Fruit fly (Drosophila melanogaster) whole organism, embryonic: ENCODE measurements around the gene Rcd5.

Experiments
- Atf-2 ChIP-seq: fragments of 200-800 bp; sonication (Bioruptor generic); optimal IDR thresholded peaks from 2 replicates; lab custom pipeline; 2016; ENCODE audit warnings: missing biosample characterization, missing genetic modification characterization
- Awh ChIP-seq: fragments of 200-800 bp; sonication (Bioruptor generic); IDR thresholded peaks from 2 replicates; pipeline ENCODE4, ENCODE4 v1.3.6; 2022; ENCODE audit warnings: missing biosample characterization, missing genetic modification characterization
- BtbVII ChIP-seq: fragments of 200-800 bp; sonication (Bioruptor generic); optimal IDR thresholded peaks from 3 replicates; lab custom pipeline; 2017; ENCODE audit warnings: missing biosample characterization, mild to moderate bottlenecking, missing genetic modification characterization
- CG1647 ChIP-seq: fragments of 200-800 bp; sonication (Bioruptor generic); optimal IDR thresholded peaks from 3 replicates; lab custom pipeline; 2016; ENCODE audit warnings: missing biosample characterization, missing genetic modification characterization
- CG17612 ChIP-seq: fragments of 200-800 bp; sonication (Bioruptor generic); IDR thresholded peaks from 2 replicates; pipeline ENCODE4 v1.3.6; 2022; ENCODE audit warnings: missing biosample characterization, missing genetic modification characterization
- CG17802 ChIP-seq: fragments of 200-800 bp; sonication (Bioruptor generic); optimal IDR thresholded peaks from 2 replicates; lab custom pipeline; 2018; ENCODE audit warnings: missing biosample characterization, mild to moderate bottlenecking, missing genetic modification characterization, moderate library complexity
- CG2116 ChIP-seq: fragments of 200-800 bp; sonication (Bioruptor generic); optimal IDR thresholded peaks from 3 replicates; lab custom pipeline; 2018; ENCODE audit warnings: missing biosample characterization, mild to moderate bottlenecking, missing genetic modification characterization
- CG2202 ChIP-seq: fragments of 200-800 bp; sonication (Bioruptor generic); optimal IDR thresholded peaks from 2 replicates; lab custom pipeline; 2018; ENCODE audit warnings: missing biosample characterization, mild to moderate bottlenecking, missing genetic modification characterization
- CG31224 ChIP-seq: fragments of 200-800 bp; sonication (Bioruptor generic); IDR thresholded peaks from 2 replicates; pipeline ENCODE4 v1.3.6; 2022; ENCODE audit warnings: missing biosample characterization, missing genetic modification characterization
- CG4617 ChIP-seq: fragments of 200-800 bp; sonication (Bioruptor generic); optimal IDR thresholded peaks from 3 replicates; lab custom pipeline; 2016; ENCODE audit warnings: missing biosample characterization, missing genetic modification characterization, borderline replicate concordance
- CG6175 ChIP-seq: fragments of 200-800 bp; sonication (Bioruptor generic); IDR thresholded peaks from 3 replicates; pipeline ENCODE4 v1.3.6; 2022; ENCODE audit warnings: missing biosample characterization, missing genetic modification characterization
- CG6854 ChIP-seq: fragments of 200-800 bp; sonication (Bioruptor generic); optimal IDR thresholded peaks from 3 replicates; lab custom pipeline; 2017; ENCODE audit warnings: missing biosample characterization, mild to moderate bottlenecking, missing genetic modification characterization
- CG7963 ChIP-seq: fragments of 200-800 bp; sonication (Bioruptor generic); IDR thresholded peaks from 3 replicates; pipeline ENCODE4 v1.3.6; 2022; ENCODE audit warnings: missing biosample characterization, missing genetic modification characterization; ENCODE audit not compliant: partially characterized antibody
- CG9727 ChIP-seq: fragments of 200-800 bp; sonication (Bioruptor generic); optimal IDR thresholded peaks from 3 replicates; lab custom pipeline; 2017; ENCODE audit warnings: missing biosample characterization, mild to moderate bottlenecking, missing genetic modification characterization
- CG9932 ChIP-seq: fragments of 200-800 bp; sonication (Bioruptor generic); IDR thresholded peaks from 2 replicates; pipeline ENCODE4 v1.3.6; 2022; ENCODE audit warnings: missing biosample characterization, missing genetic modification characterization
- Camta ChIP-seq: fragments of 200-800 bp; sonication (Bioruptor generic); optimal IDR thresholded peaks from 2 replicates; lab custom pipeline; 2016; ENCODE audit warnings: missing biosample characterization, missing genetic modification characterization
- Dad ChIP-seq: fragments of 200-800 bp; sonication (Bioruptor generic); optimal IDR thresholded peaks from 3 replicates; lab custom pipeline; 2016; ENCODE audit warnings: missing biosample characterization, missing genetic modification characterization
- GATAe ChIP-seq: fragments of 200-800 bp; sonication (Bioruptor generic); conservative IDR thresholded peaks from 2 replicates; pipeline ENCODE4 v1.3.6; 2022; ENCODE audit warnings: missing biosample characterization, missing genetic modification characterization
- Gug ChIP-seq: fragments of 200-800 bp; sonication (Bioruptor generic); IDR thresholded peaks from 4 replicates; pipeline ENCODE4 v1.3.6; 2022; ENCODE audit warnings: missing biosample characterization, missing genetic modification characterization
- H15 ChIP-seq: fragments of 200-800 bp; sonication (Bioruptor generic); IDR thresholded peaks from 3 replicates; pipeline ENCODE4 v1.3.6; 2022; ENCODE audit warnings: missing biosample characterization, missing genetic modification characterization
- HHEX ChIP-seq: fragments of 200-800 bp; sonication (Bioruptor generic); optimal IDR thresholded peaks from 3 replicates; lab custom pipeline; 2017; ENCODE audit warnings: missing biosample characterization, mild to moderate bottlenecking, missing genetic modification characterization, missing genetic modification reagents
- Hmx ChIP-seq: fragments of 200-800 bp; sonication (Bioruptor generic); optimal IDR thresholded peaks from 2 replicates; lab custom pipeline; 2016; ENCODE audit warnings: missing biosample characterization, missing genetic modification characterization
- Lhr ChIP-seq: fragments of 200-800 bp; sonication (Bioruptor generic); optimal IDR thresholded peaks from 3 replicates; lab custom pipeline; 2017; ENCODE audit warnings: mild to moderate bottlenecking, missing biosample characterization, missing genetic modification reagents, missing genetic modification characterization
- Lpt ChIP-seq: fragments of >200 bp; optimal IDR thresholded peaks from 2 replicates; lab custom pipeline; 2018; ENCODE audit warnings: missing biosample characterization, missing genetic modification characterization
- MTF-1 ChIP-seq: fragments of 200-800 bp; sonication (Bioruptor generic); optimal IDR thresholded peaks from 2 replicates; lab custom pipeline; 2018; ENCODE audit warnings: missing biosample characterization, mild to moderate bottlenecking, missing genetic modification characterization, borderline replicate concordance
- NC2β ChIP-seq: fragments of 200-800 bp; sonication (Bioruptor generic); optimal IDR thresholded peaks from 2 replicates; lab custom pipeline; 2016; ENCODE audit warnings: missing biosample characterization, missing genetic modification characterization
- Optix ChIP-seq: fragments of 200-800 bp; sonication (Bioruptor generic); IDR thresholded peaks from 3 replicates; pipeline ENCODE4 v1.3.6; 2022; ENCODE audit warnings: missing biosample characterization, missing genetic modification characterization
- Rfx ChIP-seq: fragments of 200-800 bp; sonication (Bioruptor generic); IDR thresholded peaks from 2 replicates; pipeline ENCODE4 v1.3.6; 2022; ENCODE audit warnings: missing biosample characterization, missing genetic modification characterization
- Rx ChIP-seq: fragments of 200-800 bp; sonication (Bioruptor generic); IDR thresholded peaks from 2 replicates; pipeline ENCODE4 v1.3.6; 2022; ENCODE audit warnings: missing biosample characterization, missing genetic modification characterization
- Scr ChIP-seq: fragments of 200-800 bp; sonication (Bioruptor generic); IDR thresholded peaks from 2 replicates; pipeline ENCODE4 v1.3.6; 2022; ENCODE audit warnings: missing biosample characterization, missing genetic modification characterization; ENCODE audit not compliant: partially characterized antibody
- Side ChIP-seq: fragments of 200-800 bp; sonication (Bioruptor generic); optimal IDR thresholded peaks from 2 replicates; lab custom pipeline; 2016; ENCODE audit warnings: missing biosample characterization, missing genetic modification characterization
- bbx ChIP-seq: fragments of 200-800 bp; sonication (Bioruptor generic); IDR thresholded peaks from 2 replicates; pipeline ENCODE4 v1.3.6; 2022; ENCODE audit warnings: missing biosample characterization, missing genetic modification characterization; ENCODE audit not compliant: partially characterized antibody
- bcd ChIP-seq: fragments of 200-800 bp; sonication (Bioruptor generic); optimal IDR thresholded peaks from 2 replicates; lab custom pipeline; 2017; ENCODE audit warnings: missing biosample characterization, mild to moderate bottlenecking, missing genetic modification characterization
- bigmax ChIP-seq: fragments of 200-800 bp; sonication (Bioruptor generic); optimal IDR thresholded peaks from 2 replicates; lab custom pipeline; 2018; ENCODE audit warnings: missing biosample characterization, mild to moderate bottlenecking, missing genetic modification characterization
- bowl ChIP-seq: fragments of 200-800 bp; sonication (Bioruptor generic); IDR thresholded peaks from 2 replicates; pipeline ENCODE4 v1.3.6; 2022; ENCODE audit warnings: missing biosample characterization, missing genetic modification characterization
- cad ChIP-seq: fragments of >200 bp; optimal IDR thresholded peaks from 2 replicates; lab custom pipeline; 2017; ENCODE audit warnings: missing biosample characterization, missing genetic modification characterization
- caup ChIP-seq: fragments of 200-800 bp; sonication (Bioruptor generic); optimal IDR thresholded peaks from 3 replicates; lab custom pipeline; 2017; ENCODE audit warnings: missing biosample characterization, mild to moderate bottlenecking, missing genetic modification characterization, moderate library complexity; ENCODE audit not compliant: severe bottlenecking
- crp ChIP-seq, 2 experiments: fragments of 200-800 bp; sonication (Bioruptor generic); optimal IDR thresholded peaks; 2 replicates in 1 of 2; 3 replicates in 1 of 2; lab custom pipeline; 2017; ENCODE audit warnings: missing biosample characterization in 2 of 2, missing genetic modification characterization in 2 of 2, mild to moderate bottlenecking in 1 of 2, moderate library complexity in 1 of 2
- disco-r ChIP-seq: fragments of 200-800 bp; sonication (Bioruptor generic); optimal IDR thresholded peaks from 2 replicates; lab custom pipeline; 2016; ENCODE audit warnings: missing biosample characterization, missing genetic modification characterization
- eyg ChIP-seq: fragments of 200-800 bp; sonication (Bioruptor generic); optimal IDR thresholded peaks from 3 replicates; lab custom pipeline; 2016; ENCODE audit warnings: missing biosample characterization, missing genetic modification characterization
- gfzf ChIP-seq: fragments of 200-800 bp; sonication (Bioruptor generic); optimal IDR thresholded peaks from 2 replicates; lab custom pipeline; 2016; ENCODE audit warnings: missing biosample characterization, mild to moderate bottlenecking, missing genetic modification characterization, moderate library complexity
- nerfin-1 ChIP-seq: fragments of 200-800 bp; sonication (Bioruptor generic); optimal IDR thresholded peaks from 3 replicates; lab custom pipeline; 2019; ENCODE audit warnings: missing biosample characterization, mild to moderate bottlenecking, missing genetic modification characterization, moderate library complexity
- pita ChIP-seq: fragments of 200-800 bp; sonication (Bioruptor generic); optimal IDR thresholded peaks from 2 replicates; lab custom pipeline; 2017; ENCODE audit warnings: missing biosample characterization, mild to moderate bottlenecking, missing genetic modification characterization
- schlank ChIP-seq: fragments of 200-800 bp; sonication (Bioruptor generic); optimal IDR thresholded peaks from 2 replicates; lab custom pipeline; 2018; ENCODE audit warnings: missing biosample characterization, mild to moderate bottlenecking, missing genetic modification characterization
- scrt ChIP-seq: fragments of 200-800 bp; sonication (Bioruptor generic); optimal IDR thresholded peaks from 2 replicates; lab custom pipeline; 2018; ENCODE audit warnings: missing biosample characterization, mild to moderate bottlenecking, missing genetic modification characterization, moderate library complexity
- sd ChIP-seq: fragments of 200-800 bp; sonication (Bioruptor generic); optimal IDR thresholded peaks from 3 replicates; lab custom pipeline; 2018; ENCODE audit warnings: missing biosample characterization, mild to moderate bottlenecking, missing genetic modification characterization, moderate library complexity
- ssp ChIP-seq: fragments of 200-800 bp; sonication (Bioruptor generic); IDR thresholded peaks from 2 replicates; pipeline ENCODE4 v1.3.6; 2022; ENCODE audit warnings: missing biosample characterization, missing genetic modification characterization
- stwl ChIP-seq: fragments of 200-800 bp; sonication (Bioruptor generic); optimal IDR thresholded peaks from 3 replicates; lab custom pipeline; 2018; ENCODE audit warnings: missing biosample characterization, mild to moderate bottlenecking, missing genetic modification characterization, moderate library complexity
- tin ChIP-seq: fragments of 200-800 bp; sonication (Bioruptor generic); optimal IDR thresholded peaks from 3 replicates; lab custom pipeline; 2016; ENCODE audit warnings: missing biosample characterization, missing genetic modification characterization
- trem ChIP-seq: fragments of 200-800 bp; optimal IDR thresholded peaks from 3 replicates; lab custom pipeline; 2019; ENCODE audit warnings: missing biosample characterization, mild to moderate bottlenecking, missing genetic modification characterization, moderate library complexity
- twi ChIP-seq: fragments of 200-800 bp; optimal IDR thresholded peaks from 2 replicates; lab custom pipeline; 2019; ENCODE audit warnings: missing biosample characterization, mild to moderate bottlenecking, missing genetic modification characterization, moderate library complexity
- tx ChIP-seq: fragments of 200-800 bp; sonication (Bioruptor generic); optimal IDR thresholded peaks from 2 replicates; lab custom pipeline; 2016; ENCODE audit warnings: missing biosample characterization, missing genetic modification characterization

The Rcd5 gene

DNA sequence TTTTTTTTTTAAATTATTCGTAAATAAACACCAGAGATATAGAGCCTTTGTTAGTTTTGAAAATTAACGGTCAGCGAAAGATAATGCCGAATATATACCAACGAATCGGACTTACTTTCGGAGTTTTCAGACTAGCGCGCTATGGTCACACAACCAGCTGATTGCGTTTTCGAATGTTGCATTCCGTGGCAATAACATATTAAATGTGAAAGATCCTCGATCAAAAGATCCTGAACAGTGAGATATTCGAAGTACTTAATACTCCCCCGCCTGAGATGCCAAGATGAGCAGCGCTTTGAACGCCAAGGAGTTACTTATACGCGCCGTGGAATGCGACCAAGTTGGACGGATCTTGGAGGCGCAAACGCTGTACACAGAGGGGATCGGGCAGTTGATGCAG is 37.0 kb upstream of the Rcd5 start, which contains the start of gene CG14985 (continued):
- TF ChIP-seq tx (GFP tag; lab: Kevin White, UChicago) (no peak), Scr (GFP tag; lab: Robert Waterston, UW) (no peak), CG9727 (GFP tag; lab: Kevin White, UChicago) (no peak), schlank (tag; lab: Kevin White, UChicago) (no peak), HHEX (GFP tag; lab: Kevin White, UChicago) (no peak), CG17802 (tag; lab: Kevin White, UChicago) (no peak), Lpt (GFP tag; lab: Kevin White, UChicago) (no peak), Lhr (GFP tag; lab: Kevin White, UChicago) (no peak), BtbVII (GFP tag; lab: Kevin White, UChicago) (no peak), Hmx (no peak), CG2116 (peak; percentile 6), CG1647 (GFP tag; lab: Kevin White, UChicago) (no peak), Rfx (no peak), Dad (GFP tag; lab: Kevin White, UChicago) (no peak), CG17612 (GFP tag; lab: Robert Waterston, UW) (no peak), CG7963 (GFP tag; lab: Robert Waterston, UW) (no peak), CG6175 (GFP tag; lab: Robert Waterston, UW) (no peak), bcd (GFP tag; lab: Kevin White, UChicago) (no peak), bigmax (GFP tag; lab: Kevin White, UChicago) (no peak), bbx (GFP tag; lab: Robert Waterston, UW) (no peak), MTF-1 (GFP tag; lab: Kevin White, UChicago) (no peak), NC2β (no peak), CG31224 (no peak), tin (GFP tag; lab: Kevin White, UChicago) (no peak), eyg (GFP tag; lab: Kevin White, UChicago) (no peak), Camta (no peak), gfzf (GFP tag; lab: Kevin White, UChicago) (peak; percentile 69), crp (GFP tag; optimal IDR thresholded peaks at IDR 0.05; lab: Kevin White, UChicago) (peak in 1 of 2 experiments; percentile 85), nerfin-1 (peak; percentile 4), Awh (no peak), CG4617 (GFP tag; lab: Kevin White, UChicago) (peak; percentile 16), Atf-2 (GFP tag; lab: Kevin White, UChicago) (no peak), H15 (GFP tag; lab: Robert Waterston, UW) (no peak), scrt (GFP tag; lab: Kevin White, UChicago) (no peak), trem (tag; lab: Kevin White, UChicago) (peak; percentile 12), disco-r (GFP tag; lab: Kevin White, UChicago) (no peak), Side (GFP tag; lab: Kevin White, UChicago) (no peak), sd (tag; lab: Kevin White, UChicago) (peak; percentile 55), pita (GFP tag; lab: Kevin White, UChicago) (no peak), ssp (GFP tag; lab: Robert Waterston, UW) (no peak), Gug (GFP tag; lab: Robert Waterston, UW) (no peak), caup (GFP tag; lab: Kevin White, UChicago) (no peak), Optix (no peak), GATAe (no peak), CG6854 (GFP tag; lab: Kevin White, UChicago) (no peak), CG2202 (tag; lab: Kevin White, UChicago) (no peak), stwl (peak; percentile 47), twi (tag; lab: Kevin White, UChicago) (no peak), Rx (GFP tag; lab: Robert Waterston, UW) (no peak), bowl (no peak), CG9932 (GFP tag; lab: Robert Waterston, UW) (no peak), cad (GFP tag; lab: Kevin White, UChicago) (no peak)
